Worm (Caenorhabditis elegans) whole organism, late embryonic: ENCODE results near the gene lyst-1.

Source experiments
- ceh-22 ChIP-seq: sonication (generic microtip); optimal IDR thresholded peaks from 2 replicates; lab custom pipeline; 2017; ENCODE audit warnings: missing biosample characterization, missing genetic modification characterization
- ceh-31 ChIP-seq: sonication (generic microtip); optimal IDR thresholded peaks from 2 replicates; lab custom pipeline; 2016; ENCODE audit warnings: missing genetic modification characterization, missing compliant biosample characterization
- dmd-4 ChIP-seq: sonication (generic microtip); optimal IDR thresholded peaks from 2 replicates; lab custom pipeline; 2016; ENCODE audit warnings: borderline replicate concordance, missing genetic modification characterization, missing compliant biosample characterization
- fkh-6 ChIP-seq: sonication (generic microtip); optimal IDR thresholded peaks from 2 replicates; lab custom pipeline; 2016; ENCODE audit warnings: missing genetic modification characterization, missing compliant biosample characterization
- nfya-1 ChIP-seq: sonication (generic microtip); optimal IDR thresholded peaks from 2 replicates; lab custom pipeline; 2017; ENCODE audit warnings: missing genetic modification characterization, mild to moderate bottlenecking, missing compliant biosample characterization, antibody characterized with exemption, moderate library complexity
- npax-4 ChIP-seq: sonication (generic microtip); optimal IDR thresholded peaks from 2 replicates; lab custom pipeline; 2016; ENCODE audit warnings: missing genetic modification characterization, missing compliant biosample characterization
- pat-9 ChIP-seq: fragments of 200-800 bp; sonication (Bioruptor generic); optimal IDR thresholded peaks from 2 replicates; lab custom pipeline; 2018; ENCODE audit warnings: mild to moderate bottlenecking, missing genetic modification characterization, moderate library complexity, missing compliant biosample characterization
- unc-42 ChIP-seq: sonication (generic microtip); optimal IDR thresholded peaks from 2 replicates; lab custom pipeline; 2016; ENCODE audit warnings: missing genotype, missing genetic modification characterization, missing compliant biosample characterization

Gene lyst-1

ce11 chrX:12081250-12081649 is 59.7 kb downstream of the lyst-1 start:
- no peak for TF ChIP-seq npax-4 (tag; lab: Kevin White, UChicago)
- peak; percentile 66 for TF ChIP-seq unc-42 (tag; lab: Kevin White, UChicago)

- TF ChIP-seq nfya-1 (tag; lab: Kevin White, UChicago) (peak; percentile 3), dmd-4 (no peak), pat-9 (tag; lab: Kevin White, UChicago) (no peak), fkh-6 (tag; lab: Kevin White, UChicago) (no peak), ceh-22 (tag; lab: Kevin White, UChicago) (no peak), ceh-31 (tag; lab: Kevin White, UChicago) (peak; percentile 40)
These were observed 60.3 kb downstream of the lyst-1 start for ce11 chrX:12080581-12081162.
